Worm (Caenorhabditis elegans) whole organism, L1 larva: ENCODE measurements around the gene T22B2.5.

Source experiments
- C04F5.9 ChIP-seq: sonication (generic microtip); optimal IDR thresholded peaks from 2 replicates; lab custom pipeline; 2016; ENCODE audit warnings: missing genetic modification characterization, missing compliant biosample characterization
- C16A3.4 ChIP-seq: fragments of 150-350 bp; optimal IDR thresholded peaks from 2 replicates; lab custom pipeline; 2014; ENCODE audit warnings: missing biosample characterization, missing genetic modification characterization
- F16B12.6 ChIP-seq: fragments of 150-350 bp; optimal IDR thresholded peaks from 2 replicates; lab custom pipeline; 2014; ENCODE audit warnings: missing biosample characterization, missing genetic modification characterization
- Y116A8C.19 ChIP-seq: sonication (generic microtip); optimal IDR thresholded peaks from 2 replicates; lab custom pipeline; 2016; ENCODE audit warnings: missing compliant biosample characterization, missing genetic modification characterization, borderline replicate concordance
- aha-1 ChIP-seq: fragments of 150-350 bp; optimal IDR thresholded peaks from 2 replicates; lab custom pipeline; 2014; ENCODE audit warnings: missing biosample characterization, missing genetic modification characterization
- alr-1 ChIP-seq: fragments of 200-800 bp; sonication (Bioruptor generic); optimal IDR thresholded peaks from 2 replicates; lab custom pipeline; 2018; ENCODE audit warnings: borderline replicate concordance, mild to moderate bottlenecking, missing genetic modification characterization, missing compliant biosample characterization
- blmp-1 ChIP-seq: fragments of 150-350 bp; optimal IDR thresholded peaks from 2 replicates; lab custom pipeline; 2014; ENCODE audit warnings: missing biosample characterization, missing genetic modification characterization
- ceh-82 ChIP-seq, 3 experiments: fragments of 150-350 bp in 1 of 3; sonication (generic microtip) in 2 of 3; optimal IDR thresholded peaks; 2 replicates each; lab custom pipeline; 2014 to 2017; ENCODE audit warnings: missing biosample characterization in 3 of 3, missing genetic modification characterization in 3 of 3
- ceh-88 ChIP-seq: fragments of 200-800 bp; sonication (Bioruptor generic); IDR thresholded peaks from 2 replicates; pipeline ENCODE4 v1.3.6; 2022; ENCODE audit warnings: missing genetic modification characterization, missing compliant biosample characterization
- ceh-90 ChIP-seq: sonication (generic microtip); optimal IDR thresholded peaks from 2 replicates; lab custom pipeline; 2016; ENCODE audit warnings: missing genetic modification characterization, missing compliant biosample characterization
- ces-1 ChIP-seq: fragments of 150-350 bp; optimal IDR thresholded peaks from 2 replicates; lab custom pipeline; 2014; ENCODE audit warnings: missing biosample characterization, missing genetic modification reagents, missing genetic modification characterization
- dsc-1 ChIP-seq: sonication (generic microtip); optimal IDR thresholded peaks from 2 replicates; lab custom pipeline; 2016; ENCODE audit warnings: mild to moderate bottlenecking, missing genetic modification characterization, missing compliant biosample characterization
- efl-3 ChIP-seq: fragments of 200-800 bp; sonication (Bioruptor generic); optimal IDR thresholded peaks from 2 replicates; lab custom pipeline; 2018; ENCODE audit warnings: mild to moderate bottlenecking, missing genetic modification characterization, missing compliant biosample characterization
- egl-13 ChIP-seq: sonication (generic microtip); optimal IDR thresholded peaks from 2 replicates; lab custom pipeline; 2016; ENCODE audit warnings: missing genotype, missing genetic modification reagents, missing genetic modification characterization, missing compliant biosample characterization
- elt-3 ChIP-seq, 6 experiments: fragments of 150-350 bp in 1 of 6; sonication (generic microtip); optimal IDR thresholded peaks; 2 replicates each; lab custom pipeline; 2017 to 2018; ENCODE audit warnings: missing biosample characterization in 6 of 6, missing genetic modification characterization in 6 of 6, inconsistent platforms in 1 of 6
- fkh-4 ChIP-seq: sonication (generic microtip); optimal IDR thresholded peaks from 2 replicates; lab custom pipeline; 2016; ENCODE audit warnings: missing compliant biosample characterization, missing genetic modification characterization, borderline replicate concordance
- fkh-8 ChIP-seq: sonication (generic microtip); optimal IDR thresholded peaks from 2 replicates; lab custom pipeline; 2016; ENCODE audit warnings: mild to moderate bottlenecking, missing genetic modification characterization, missing compliant biosample characterization
- grh-1 ChIP-seq: fragments of 200-800 bp; sonication (Bioruptor generic); IDR thresholded peaks from 2 replicates; pipeline ENCODE4 v1.3.6; 2022; ENCODE audit warnings: missing genetic modification reagents, missing genetic modification characterization, missing compliant biosample characterization
- irx-1 ChIP-seq: sonication (generic microtip); optimal IDR thresholded peaks from 2 replicates; lab custom pipeline; 2016; ENCODE audit warnings: missing genetic modification characterization, missing compliant biosample characterization
- lin-14 ChIP-seq: fragments of 200-800 bp; sonication (Bioruptor generic); optimal IDR thresholded peaks from 2 replicates; lab custom pipeline; 2018; ENCODE audit warnings: mild to moderate bottlenecking, missing genetic modification characterization, moderate library complexity, missing compliant biosample characterization
- lsy-2 ChIP-seq, 2 experiments: fragments of 150-350 bp; optimal IDR thresholded peaks; 2 replicates each; lab custom pipeline; 2014; ENCODE audit warnings: missing biosample characterization in 2 of 2, missing genetic modification characterization in 2 of 2
- mdl-1 ChIP-seq, 2 experiments: fragments of 150-350 bp; optimal IDR thresholded peaks; 2 replicates each; lab custom pipeline; 2014 to 2017; ENCODE audit warnings: missing biosample characterization in 2 of 2, missing genetic modification characterization in 2 of 2, inconsistent platforms in 1 of 2
- mef-2 ChIP-seq: fragments of 150-350 bp; optimal IDR thresholded peaks from 2 replicates; lab custom pipeline; 2014; ENCODE audit warnings: missing biosample characterization, missing genetic modification characterization
- nhr-11 ChIP-seq: fragments of 150-350 bp; optimal IDR thresholded peaks from 2 replicates; lab custom pipeline; 2014; ENCODE audit warnings: missing biosample characterization, missing genetic modification characterization
- nhr-19 ChIP-seq: fragments of 200-800 bp; sonication (Bioruptor generic); conservative IDR thresholded peaks from 2 replicates; pipeline ENCODE4 v1.3.6; 2022; ENCODE audit warnings: missing genetic modification characterization, missing compliant biosample characterization
- nhr-237 ChIP-seq: fragments of 150-350 bp; optimal IDR thresholded peaks from 2 replicates; lab custom pipeline; 2014; ENCODE audit warnings: missing biosample characterization, missing genetic modification characterization
- nhr-47 ChIP-seq: sonication (generic microtip); optimal IDR thresholded peaks from 2 replicates; lab custom pipeline; 2016; ENCODE audit warnings: mild to moderate bottlenecking, missing genetic modification characterization, moderate library complexity, missing compliant biosample characterization
- nhr-76 ChIP-seq: sonication (generic microtip); optimal IDR thresholded peaks from 2 replicates; lab custom pipeline; 2017; ENCODE audit warnings: missing biosample characterization, missing genetic modification characterization
- nhr-84 ChIP-seq: sonication (generic microtip); optimal IDR thresholded peaks from 2 replicates; lab custom pipeline; 2017; ENCODE audit warnings: missing biosample characterization, missing genetic modification characterization
- nhr-85 ChIP-seq: sonication (generic microtip); peaks from one replicate; lab custom pipeline; 2016; ENCODE audit warnings: missing genetic modification characterization, inconsistent platforms, missing compliant biosample characterization
- pag-3 ChIP-seq: sonication (generic microtip); optimal IDR thresholded peaks from 2 replicates; lab custom pipeline; 2017; ENCODE audit warnings: missing genetic modification characterization, mild to moderate bottlenecking, missing compliant biosample characterization, antibody characterized with exemption, borderline replicate concordance; ENCODE audit not compliant: insufficient read depth
- rnt-1 ChIP-seq: sonication (generic microtip); optimal IDR thresholded peaks from 2 replicates; lab custom pipeline; 2016; ENCODE audit warnings: mild to moderate bottlenecking, missing genetic modification characterization, moderate library complexity, missing compliant biosample characterization
- skn-1 ChIP-seq: fragments of 150-350 bp; optimal IDR thresholded peaks from 2 replicates; lab custom pipeline; 2014; ENCODE audit warnings: missing biosample characterization, missing genetic modification characterization
- swsn-7 ChIP-seq: sonication (generic microtip); optimal IDR thresholded peaks from 2 replicates; lab custom pipeline; 2016; ENCODE audit warnings: missing genetic modification characterization, missing compliant biosample characterization
- tbx-2 ChIP-seq: sonication (generic microtip); optimal IDR thresholded peaks from 2 replicates; lab custom pipeline; 2016; ENCODE audit warnings: missing genetic modification characterization, missing compliant biosample characterization
- tlp-1 ChIP-seq: fragments of 150-350 bp; optimal IDR thresholded peaks from 2 replicates; lab custom pipeline; 2014; ENCODE audit warnings: missing biosample characterization, missing genetic modification characterization
- unc-130 ChIP-seq: fragments of 150-350 bp; optimal IDR thresholded peaks from 2 replicates; lab custom pipeline; 2017; ENCODE audit warnings: missing biosample characterization, missing genetic modification characterization, inconsistent platforms
- unc-30 ChIP-seq: sonication (generic microtip); optimal IDR thresholded peaks from 2 replicates; lab custom pipeline; 2017; ENCODE audit warnings: missing biosample characterization, missing genetic modification characterization
- unc-98 ChIP-seq: fragments of 200-800 bp; sonication (Bioruptor generic); IDR thresholded peaks from 2 replicates; pipeline ENCODE4 v1.3.6; 2022; ENCODE audit warnings: missing genetic modification characterization, missing compliant biosample characterization
- zip-4 ChIP-seq: fragments of 200-800 bp; sonication (Bioruptor generic); optimal IDR thresholded peaks from 2 replicates; lab custom pipeline; 2018; ENCODE audit warnings: mild to moderate bottlenecking, missing genetic modification characterization, moderate library complexity, missing compliant biosample characterization

The T22B2.5 gene

DNA sequence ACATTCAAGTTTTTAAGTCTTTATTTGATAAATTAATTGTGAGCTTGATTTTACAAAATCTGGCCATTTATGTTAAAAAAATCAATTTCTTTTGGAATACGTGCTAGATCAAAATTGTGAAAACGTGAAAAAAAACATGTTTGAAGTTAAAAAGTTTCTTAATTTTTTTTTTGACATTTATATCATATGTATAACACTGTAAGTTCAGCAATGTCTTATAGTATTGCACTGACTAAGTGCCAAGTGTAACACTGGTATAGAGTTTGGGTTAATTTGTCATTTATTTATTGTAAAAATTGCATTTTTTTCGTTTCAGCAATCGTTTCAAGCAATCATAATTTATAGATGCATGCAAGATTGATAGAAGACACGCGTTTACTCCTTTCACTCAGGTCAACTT is 26.7 kb upstream of the T22B2.5 start:
- no peak for TF ChIP-seq alr-1 (tag; lab: Kevin White, UChicago)
- no peak for TF ChIP-seq mef-2 (tag; lab: Kevin White, UChicago)
- no peak for TF ChIP-seq egl-13 (tag; lab: Kevin White, UChicago)
- no peak for TF ChIP-seq rnt-1
- TF ChIP-seq dsc-1 (tag; lab: Kevin White, UChicago), result no peak
- TF ChIP-seq nhr-76 (tag; lab: Kevin White, UChicago), result no peak
- TF ChIP-seq nhr-11 (tag; lab: Kevin White, UChicago), result no peak
- no peak for TF ChIP-seq C16A3.4 (tag; lab: Kevin White, UChicago)
- TF ChIP-seq efl-3 (GFP tag; lab: Kevin White, UChicago), result no peak
- TF ChIP-seq unc-98 (GFP tag; lab: Robert Waterston, UW), result no peak
- no peak for TF ChIP-seq fkh-8 (tag; lab: Kevin White, UChicago)
- TF ChIP-seq nhr-19 (GFP tag; lab: Robert Waterston, UW), result no peak
- TF ChIP-seq C04F5.9 (tag; lab: Kevin White, UChicago), result no peak
- no peak for TF ChIP-seq unc-130 (tag; lab: Kevin White, UChicago)
- TF ChIP-seq aha-1, result no peak
- no peak for TF ChIP-seq swsn-7 (tag; lab: Kevin White, UChicago)
- no peak for TF ChIP-seq ceh-90 (tag; lab: Kevin White, UChicago)
- TF ChIP-seq lsy-2 (tag; optimal IDR thresholded peaks at IDR 0.05; lab: Kevin White, UChicago), result no peak
- TF ChIP-seq unc-30 (tag; lab: Kevin White, UChicago), result no peak

DNA sequence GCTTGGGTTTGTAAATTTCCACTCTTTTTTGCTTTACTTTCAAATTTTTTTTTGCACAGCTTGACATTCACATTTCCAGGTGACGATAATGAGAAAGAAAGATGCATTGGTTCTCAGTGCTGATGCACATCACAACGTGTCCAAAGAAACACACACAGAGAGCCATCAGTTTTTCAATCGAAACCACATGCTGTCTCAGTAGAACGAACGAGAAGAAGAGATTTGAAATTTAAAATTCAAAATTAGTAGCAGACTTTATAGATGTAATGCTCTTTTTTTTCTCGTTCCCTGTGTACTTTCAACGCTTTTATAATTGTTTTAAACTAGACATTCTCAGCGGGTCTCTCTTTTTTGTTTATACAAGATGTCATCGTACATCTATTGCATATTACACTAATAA is 26.3 kb upstream of the T22B2.5 start:
- TF ChIP-seq unc-98 (GFP tag; lab: Robert Waterston, UW) (no peak), blmp-1 (tag; lab: Kevin White, UChicago) (no peak), ceh-90 (tag; lab: Kevin White, UChicago) (no peak), fkh-4 (tag; lab: Kevin White, UChicago) (peak; percentile 80), ceh-82 (tag; optimal IDR thresholded peaks at IDR 0.05; lab: Kevin White, UChicago) (no peak), zip-4 (no peak), dsc-1 (tag; lab: Kevin White, UChicago) (peak; percentile 96)

DNA sequence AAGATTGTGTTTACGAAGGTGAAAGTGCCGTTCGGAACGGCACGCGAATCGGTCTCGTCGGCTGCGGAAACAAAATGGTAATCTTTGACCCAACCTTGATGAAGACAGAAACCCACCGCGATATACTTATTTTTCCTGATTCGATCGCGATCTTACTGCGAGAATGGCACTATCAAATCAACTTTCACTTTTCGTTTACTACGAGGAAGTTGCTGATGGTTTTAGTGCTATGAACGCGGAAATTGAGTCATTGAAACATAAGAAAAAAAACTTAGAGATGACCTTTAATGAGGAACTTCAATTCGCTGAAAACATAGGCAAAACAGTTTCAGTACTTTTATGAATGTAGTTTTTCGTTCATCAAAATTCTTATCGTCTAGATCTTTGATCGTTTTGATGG is 21.5 kb upstream of the T22B2.5 start:
- TF ChIP-seq elt-3 (tag; optimal IDR thresholded peaks at IDR 0.05; lab: Kevin White, UChicago) (peak; percentile 19 to 77 (median 45)), ces-1 (GFP tag; lab: Kevin White, UChicago) (no peak), nhr-237 (tag; lab: Kevin White, UChicago) (no peak), lin-14 (peak; percentile 55), nhr-47 (tag; lab: Kevin White, UChicago) (no peak), unc-98 (GFP tag; lab: Robert Waterston, UW) (no peak), unc-30 (tag; lab: Kevin White, UChicago) (no peak), tbx-2 (tag; lab: Kevin White, UChicago) (peak; percentile 39), nhr-85 (tag; lab: Kevin White, UChicago) (peak; percentile 90), Y116A8C.19 (tag; lab: Kevin White, UChicago) (no peak), grh-1 (no peak), dsc-1 (tag; lab: Kevin White, UChicago) (no peak), mdl-1 (tag; optimal IDR thresholded peaks at IDR 0.05; lab: Kevin White, UChicago) (no peak), blmp-1 (tag; lab: Kevin White, UChicago) (peak; percentile 43), ceh-88 (no peak), nhr-84 (tag; lab: Kevin White, UChicago) (no peak), aha-1 (no peak), F16B12.6 (tag; lab: Kevin White, UChicago) (no peak), skn-1 (no peak), pag-3 (tag; lab: Kevin White, UChicago) (no peak), nhr-19 (GFP tag; lab: Robert Waterston, UW) (no peak), efl-3 (GFP tag; lab: Kevin White, UChicago) (no peak), ceh-82 (tag; optimal IDR thresholded peaks at IDR 0.05; lab: Kevin White, UChicago) (no peak), irx-1 (no peak), tlp-1 (tag; lab: Kevin White, UChicago) (no peak)
